Worm (Caenorhabditis elegans) whole organism, young adult: Measurements from ENCODE around the gene C40C9.4.

Experiments used
- F49E8.2 ChIP-seq: sonication (generic microtip); optimal IDR thresholded peaks from 3 replicates; lab custom pipeline; 2017; ENCODE audit warnings: missing genetic modification characterization, mild to moderate bottlenecking, missing compliant biosample characterization, antibody characterized with exemption, moderate library complexity; ENCODE audit not compliant: insufficient read depth
- F52B5.7 ChIP-seq: sonication (generic microtip); optimal IDR thresholded peaks from 2 replicates; lab custom pipeline; 2016; ENCODE audit warnings: mild to moderate bottlenecking, missing genetic modification characterization, missing compliant biosample characterization
- F57C9.4 ChIP-seq: sonication (generic microtip); optimal IDR thresholded peaks from 2 replicates; lab custom pipeline; 2017; ENCODE audit warnings: mild to moderate bottlenecking, missing genetic modification characterization, missing compliant biosample characterization
- T07F8.4 ChIP-seq: sonication (generic microtip); optimal IDR thresholded peaks from 2 replicates; lab custom pipeline; 2016; ENCODE audit warnings: mild to moderate bottlenecking, missing genetic modification characterization, moderate library complexity, missing compliant biosample characterization
- Y53F4B.3 ChIP-seq: fragments of 200-800 bp; sonication (Bioruptor generic); IDR thresholded peaks from 2 replicates; pipeline ENCODE4 v1.3.6; 2022; ENCODE audit warnings: missing genetic modification reagents, missing genetic modification characterization, missing compliant biosample characterization
- Y53G8AR.9 ChIP-seq: fragments of 200-800 bp; sonication (Bioruptor generic); conservative IDR thresholded peaks from 2 replicates; pipeline ENCODE4 v1.3.6; 2022; ENCODE audit warnings: missing genetic modification reagents, missing genetic modification characterization, missing compliant biosample characterization
- Y95B8A.8 ChIP-seq: fragments of 200-800 bp; sonication (Bioruptor generic); IDR thresholded peaks from 2 replicates; pipeline ENCODE4 v1.3.6; 2022; ENCODE audit warnings: missing genetic modification reagents, missing genetic modification characterization, missing compliant biosample characterization
- akir-1 ChIP-seq: fragments of 200-800 bp; sonication (Bioruptor generic); optimal IDR thresholded peaks from 2 replicates; lab custom pipeline; 2018; ENCODE audit warnings: mild to moderate bottlenecking, missing genetic modification characterization, moderate library complexity, missing compliant biosample characterization
- ama-1 ChIP-seq, 3 experiments: fragments of 150-350 bp in 1 of 3; sonication (generic microtip) in 2 of 3; optimal IDR thresholded peaks; 2 replicates each; lab custom pipeline; 2014 to 2018; ENCODE audit warnings: missing biosample characterization in 2 of 3, missing genetic modification characterization in 2 of 3, missing genetic modification reagents in 2 of 3
- bed-2 ChIP-seq: fragments of 200-800 bp; sonication (Bioruptor generic); IDR thresholded peaks from 2 replicates; pipeline ENCODE4 v1.3.6; 2022; ENCODE audit warnings: missing genetic modification reagents, missing genetic modification characterization, missing compliant biosample characterization
- cebp-2 ChIP-seq: fragments of 200-800 bp; sonication (Bioruptor generic); IDR thresholded peaks from 2 replicates; pipeline ENCODE4 v1.3.6; 2022; ENCODE audit warnings: missing genetic modification characterization, missing compliant biosample characterization
- ceh-27 ChIP-seq: fragments of 200-800 bp; sonication (Bioruptor generic); optimal IDR thresholded peaks from 2 replicates; lab custom pipeline; 2018; ENCODE audit warnings: mild to moderate bottlenecking, missing genetic modification characterization, moderate library complexity, missing compliant biosample characterization
- ceh-40 ChIP-seq: fragments of 200-800 bp; sonication (Bioruptor generic); IDR thresholded peaks from 2 replicates; pipeline ENCODE4 v1.3.6; 2022; ENCODE audit warnings: missing genetic modification characterization, missing compliant biosample characterization
- ceh-91 ChIP-seq: fragments of 200-800 bp; sonication (Bioruptor generic); IDR thresholded peaks from 2 replicates; pipeline ENCODE4 v1.3.6; 2022; ENCODE audit warnings: missing genetic modification reagents, missing genetic modification characterization, missing compliant biosample characterization
- chd-7 ChIP-seq: sonication (generic microtip); optimal IDR thresholded peaks from 2 replicates; lab custom pipeline; 2016; ENCODE audit warnings: mild to moderate bottlenecking, missing genetic modification characterization, moderate library complexity, missing compliant biosample characterization
- hlh-12 ChIP-seq: sonication (generic microtip); optimal IDR thresholded peaks from 2 replicates; lab custom pipeline; 2016; ENCODE audit warnings: missing genetic modification characterization, missing compliant biosample characterization
- hlh-26 ChIP-seq: fragments of 200-800 bp; sonication (Bioruptor generic); conservative IDR thresholded peaks from 2 replicates; pipeline ENCODE4 v1.3.6; 2022; ENCODE audit warnings: missing genetic modification reagents, missing genetic modification characterization, missing compliant biosample characterization
- hmg-1.2 ChIP-seq: fragments of 200-800 bp; sonication (Bioruptor generic); IDR thresholded peaks from 2 replicates; pipeline ENCODE4 v1.3.6; 2022; ENCODE audit warnings: missing genetic modification reagents, missing genetic modification characterization, missing compliant biosample characterization
- hmg-20 ChIP-seq: fragments of 200-800 bp; sonication (Bioruptor generic); IDR thresholded peaks from 2 replicates; pipeline ENCODE4 v1.3.6; 2022; ENCODE audit warnings: missing genetic modification reagents, missing genetic modification characterization, missing compliant biosample characterization
- hrde-1 ChIP-seq: sonication (generic microtip); optimal IDR thresholded peaks from 2 replicates; lab custom pipeline; 2016; ENCODE audit warnings: missing genetic modification characterization, mild to moderate bottlenecking, missing compliant biosample characterization, moderate library complexity, missing genotype, missing genetic modification reagents, borderline replicate concordance
- lsl-1 ChIP-seq: fragments of 200-800 bp; sonication (Bioruptor generic); optimal IDR thresholded peaks from 2 replicates; lab custom pipeline; 2018; ENCODE audit warnings: mild to moderate bottlenecking, missing genetic modification characterization, moderate library complexity, missing compliant biosample characterization
- lsy-27 ChIP-seq: sonication (generic microtip); optimal IDR thresholded peaks from 2 replicates; lab custom pipeline; 2017; ENCODE audit warnings: missing genetic modification characterization, mild to moderate bottlenecking, missing compliant biosample characterization, antibody characterized with exemption, missing genotype, borderline replicate concordance; ENCODE audit not compliant: insufficient read depth
- nfya-2 ChIP-seq: fragments of 200-800 bp; sonication (Bioruptor generic); IDR thresholded peaks from 2 replicates; pipeline ENCODE4 v1.3.6; 2022; ENCODE audit warnings: missing genetic modification reagents, missing genetic modification characterization, missing compliant biosample characterization
- nfyb-1 ChIP-seq: fragments of 200-800 bp; sonication (Bioruptor generic); IDR thresholded peaks from 2 replicates; pipeline ENCODE4 v1.3.6; 2022; ENCODE audit warnings: missing genetic modification reagents, missing genetic modification characterization, missing compliant biosample characterization
- nhr-179 ChIP-seq: sonication (generic microtip); optimal IDR thresholded peaks from 2 replicates; lab custom pipeline; 2016; ENCODE audit warnings: mild to moderate bottlenecking, missing genetic modification characterization, missing compliant biosample characterization
- nhr-90 ChIP-seq: sonication (generic microtip); optimal IDR thresholded peaks from 2 replicates; lab custom pipeline; 2016; ENCODE audit warnings: missing genotype, mild to moderate bottlenecking, missing genetic modification characterization, missing compliant biosample characterization
- pha-4 ChIP-seq: fragments of 150-350 bp; sonication (generic microtip); optimal IDR thresholded peaks from 2 replicates; lab custom pipeline; 2014; ENCODE audit warnings: missing biosample characterization, missing genetic modification reagents, missing genetic modification characterization
- rcor-1 ChIP-seq: fragments of 200-800 bp; sonication (Bioruptor generic); IDR thresholded peaks from 2 replicates; pipeline ENCODE4 v1.3.6; 2022; ENCODE audit warnings: missing genetic modification reagents, missing genetic modification characterization, missing compliant biosample characterization
- rpc-1 ChIP-seq, 2 experiments: fragments of 150-350 bp in 1 of 2; sonication (generic microtip) in 1 of 2; optimal IDR thresholded peaks; 2 replicates each; lab custom pipeline; 2014 to 2018; ENCODE audit warnings: missing biosample characterization in 1 of 2, missing genetic modification characterization in 1 of 2, missing genetic modification reagents in 1 of 2, missing genotype in 1 of 2
- sea-2 ChIP-seq: fragments of 200-800 bp; sonication (Bioruptor generic); IDR thresholded peaks from 2 replicates; pipeline ENCODE4 v1.3.6; 2022; ENCODE audit warnings: missing genetic modification characterization, missing compliant biosample characterization
- snpc-1.1 ChIP-seq: sonication (generic microtip); optimal IDR thresholded peaks from 2 replicates; lab custom pipeline; 2017; ENCODE audit warnings: missing genetic modification characterization, mild to moderate bottlenecking, missing compliant biosample characterization, antibody characterized with exemption, moderate library complexity, missing genotype, missing genetic modification reagents; ENCODE audit not compliant: insufficient read depth
- snpc-1.3 ChIP-seq: sonication (generic microtip); optimal IDR thresholded peaks from 2 replicates; lab custom pipeline; 2017; ENCODE audit warnings: missing genetic modification characterization, mild to moderate bottlenecking, missing compliant biosample characterization, antibody characterized with exemption, moderate library complexity, missing genotype, missing genetic modification reagents; ENCODE audit not compliant: insufficient read depth
- snpc-4 ChIP-seq, 5 experiments: fragments of 150-350 bp in 1 of 5; sonication (generic microtip) in 4 of 5; optimal IDR thresholded peaks; 2 replicates each; lab custom pipeline; 2014 to 2018; ENCODE audit warnings: missing genetic modification characterization in 5 of 5, missing biosample characterization in 3 of 5, antibody characterized with exemption in 2 of 5, mild to moderate bottlenecking in 2 of 5, missing compliant biosample characterization in 2 of 5, missing genotype in 2 of 5, moderate library complexity in 2 of 5, missing genetic modification reagents in 1 of 5
- zfh-2 ChIP-seq: fragments of 200-800 bp; sonication (Bioruptor generic); conservative IDR thresholded peaks from 2 replicates; pipeline ENCODE4 v1.3.6; 2022; ENCODE audit warnings: missing genetic modification reagents, missing genetic modification characterization, missing compliant biosample characterization
- zim-3 ChIP-seq: sonication (generic microtip); optimal IDR thresholded peaks from 2 replicates; lab custom pipeline; 2017; ENCODE audit warnings: mild to moderate bottlenecking, missing genetic modification characterization, moderate library complexity, missing compliant biosample characterization
- ztf-18 ChIP-seq: sonication (generic microtip); optimal IDR thresholded peaks from 2 replicates; lab custom pipeline; 2016; ENCODE audit warnings: missing genotype, mild to moderate bottlenecking, missing genetic modification characterization, missing compliant biosample characterization
- ztf-22 ChIP-seq: fragments of 200-800 bp; sonication (Bioruptor generic); optimal IDR thresholded peaks from 2 replicates; lab custom pipeline; 2018; ENCODE audit warnings: mild to moderate bottlenecking, missing genetic modification characterization, moderate library complexity, missing compliant biosample characterization
- ztf-26 ChIP-seq: sonication (generic microtip); optimal IDR thresholded peaks from 2 replicates; lab custom pipeline; 2017; ENCODE audit warnings: missing genetic modification characterization, missing compliant biosample characterization
- ztf-6 ChIP-seq: fragments of 200-800 bp; sonication (Bioruptor generic); IDR thresholded peaks from 2 replicates; pipeline ENCODE4 v1.3.6; 2022; ENCODE audit warnings: missing genetic modification reagents, missing genetic modification characterization, missing compliant biosample characterization

The C40C9.4 gene

DNA sequence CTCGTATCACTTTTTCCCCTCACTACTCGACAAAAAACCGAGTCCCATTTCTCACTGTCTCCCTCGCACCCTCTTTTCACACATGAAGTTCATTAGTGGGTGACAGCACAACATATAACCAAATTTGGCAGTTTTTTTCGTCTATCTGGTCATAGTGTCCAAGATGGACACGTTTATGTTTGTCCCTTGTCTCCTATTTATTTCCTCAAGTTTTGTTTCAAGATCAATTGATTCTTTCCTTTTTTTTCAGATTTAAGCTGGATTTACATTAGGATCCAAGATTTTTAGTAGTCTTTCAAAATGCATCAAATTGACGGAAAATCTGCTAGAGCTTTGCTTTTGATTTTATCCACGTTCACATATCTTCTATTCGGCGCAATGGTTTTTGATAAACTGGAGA is 11.3 kb upstream of the C40C9.4 start, which contains the start of gene twk-20 (continued):
- TF ChIP-seq zfh-2 (GFP tag; lab: Robert Waterston, UW) (no peak), nfya-2 (GFP tag; lab: Robert Waterston, UW) (no peak), nhr-90 (tag; lab: Kevin White, UChicago) (no peak)

DNA sequence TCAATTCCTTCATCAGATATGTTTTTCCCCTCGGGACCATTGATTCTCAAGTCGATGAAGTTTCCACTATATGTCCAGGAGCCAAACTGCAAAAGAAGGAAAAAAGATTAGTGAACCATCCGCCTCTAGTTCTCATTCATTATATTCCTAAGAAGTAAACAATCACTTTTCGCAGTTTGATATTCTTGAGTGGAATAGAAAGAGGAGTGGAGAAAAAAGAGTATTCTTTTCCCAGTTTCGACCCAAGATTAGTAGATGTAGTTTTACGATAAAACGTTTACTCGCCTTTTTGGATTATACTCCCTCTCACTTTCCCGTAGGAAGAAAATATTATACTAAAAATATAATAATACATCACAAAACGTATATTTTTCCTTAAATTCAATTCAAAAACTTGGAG is 6.0 kb upstream of the C40C9.4 start:
- TF ChIP-seq rcor-1 (GFP tag; lab: Robert Waterston, UW) (no peak), bed-2 (GFP tag; lab: Robert Waterston, UW) (no peak), zim-3 (tag; lab: Kevin White, UChicago) (no peak), F49E8.2 (tag; lab: Kevin White, UChicago) (no peak), rpc-1 (optimal IDR thresholded peaks at IDR 0.05; lab: Kevin White, UChicago) (no peak), rpc-1 (tag; optimal IDR thresholded peaks at IDR 0.05; lab: Kevin White, UChicago) (no peak), hlh-12 (tag; lab: Kevin White, UChicago) (no peak), akir-1 (GFP tag; lab: Kevin White, UChicago) (no peak), snpc-1.1 (tag; lab: Kevin White, UChicago) (no peak), hrde-1 (no peak), hmg-20 (no peak)

DNA sequence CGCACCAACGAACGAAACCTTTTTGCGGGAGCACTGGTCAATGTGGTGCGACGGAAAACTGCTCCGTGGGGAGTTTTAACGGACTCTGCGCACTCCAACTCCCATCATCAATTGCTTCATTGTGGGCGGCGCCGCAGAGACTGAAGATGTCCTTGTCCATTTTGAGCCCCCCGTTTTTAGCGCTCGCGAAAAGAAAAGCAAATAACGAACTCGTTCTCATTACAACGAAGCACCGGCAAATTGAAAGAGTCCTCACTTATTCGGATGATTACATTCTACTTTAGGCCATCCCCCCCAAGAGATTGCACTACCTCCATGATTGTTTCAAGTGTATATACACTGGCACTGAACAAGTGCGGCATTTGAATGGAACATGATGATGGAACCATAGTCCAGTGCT is 4.1 kb upstream of the C40C9.4 start, which contains the start of gene acr-9:
Gene acr-9 (minus strand): TSS at position 101 of the 400 bp plus-strand sequence.
- TF ChIP-seq rcor-1 (GFP tag; lab: Robert Waterston, UW) (no peak), ceh-27 (GFP tag; lab: Kevin White, UChicago) (no peak), Y95B8A.8 (GFP tag; lab: Robert Waterston, UW) (no peak), hmg-1.2 (GFP tag; lab: Robert Waterston, UW) (no peak), snpc-4 (GFP tag; optimal IDR thresholded peaks at IDR 0.05; lab: Kevin White, UChicago) (no peak), snpc-4 (tag; optimal IDR thresholded peaks at IDR 0.05; lab: Kevin White, UChicago) (no peak), nhr-179 (tag; lab: Kevin White, UChicago) (no peak), T07F8.4 (tag; lab: Kevin White, UChicago) (no peak), ztf-26 (tag; lab: Kevin White, UChicago) (no peak), chd-7 (no peak)

DNA sequence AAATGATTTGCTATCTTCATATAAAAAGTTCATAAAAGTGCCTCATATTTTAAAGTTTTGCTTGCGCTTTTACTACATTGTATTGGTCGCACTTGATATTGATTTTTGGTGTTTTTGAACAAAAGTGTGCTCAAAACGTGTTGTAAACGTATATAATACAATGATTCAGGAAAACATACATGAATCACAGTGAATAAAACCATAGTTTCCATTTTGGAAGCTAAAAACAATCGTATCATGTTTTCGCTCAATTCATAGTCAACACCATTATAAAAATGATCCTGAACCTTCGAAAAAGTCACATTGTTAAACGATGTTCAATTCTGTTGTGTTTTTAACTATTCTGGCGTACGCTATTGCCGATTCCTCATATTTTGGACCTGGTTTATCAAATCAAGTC is 3.6 kb upstream of the C40C9.4 start, which contains the start of gene C40C9.3:
Gene C40C9.3 (plus strand): TSS at position 301 of the 400 bp plus-strand sequence.
- TF ChIP-seq sea-2 (GFP tag; lab: Robert Waterston, UW) (no peak), cebp-2 (GFP tag; lab: Robert Waterston, UW) (no peak), ztf-22 (GFP tag; lab: Kevin White, UChicago) (no peak), lsy-27 (tag; lab: Kevin White, UChicago) (no peak), snpc-4 (GFP tag; optimal IDR thresholded peaks at IDR 0.05; lab: Kevin White, UChicago) (no peak), snpc-4 (tag; optimal IDR thresholded peaks at IDR 0.05; lab: Kevin White, UChicago) (no peak)

DNA sequence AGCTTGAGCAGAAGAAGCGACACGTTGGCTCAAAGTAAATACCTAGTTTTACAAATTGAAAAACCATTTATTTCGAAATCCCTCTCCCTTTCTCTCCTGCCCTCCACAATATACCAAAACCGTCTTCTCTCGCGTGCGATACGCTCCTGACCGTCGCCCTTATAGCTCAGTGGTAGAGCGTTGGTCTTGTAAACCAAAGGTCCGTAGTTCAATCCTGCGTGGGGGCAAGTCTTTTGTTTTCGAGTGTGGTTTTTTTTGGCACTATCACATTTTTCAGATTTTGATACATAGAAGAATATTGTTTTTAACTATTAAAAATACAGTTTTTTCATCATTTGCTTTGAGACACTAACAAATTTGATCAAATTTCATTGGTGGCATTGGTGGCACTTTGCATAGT is 2.7 kb downstream of the C40C9.4 start:
- TF ChIP-seq Y53G8AR.9, result no peak
- no peak for TF ChIP-seq ama-1 (optimal IDR thresholded peaks at IDR 0.05; lab: Kevin White, UChicago)
- TF ChIP-seq ama-1 (GFP tag; optimal IDR thresholded peaks at IDR 0.05; lab: Kevin White, UChicago), result peak; percentile 47 to 57
- TF ChIP-seq ceh-40 (GFP tag; lab: Robert Waterston, UW), result peak; percentile 85
- no peak for TF ChIP-seq Y53F4B.3 (GFP tag; lab: Robert Waterston, UW)
- TF ChIP-seq pha-4 (tag; lab: Kevin White, UChicago), result no peak
- peak; percentile 56 for TF ChIP-seq ztf-18 (tag; lab: Kevin White, UChicago)
- no peak for TF ChIP-seq hlh-26 (GFP tag; lab: Robert Waterston, UW)
- TF ChIP-seq F57C9.4 (tag; lab: Kevin White, UChicago), result no peak
- TF ChIP-seq akir-1 (GFP tag; lab: Kevin White, UChicago), result no peak
- peak; percentile 53; the same call in 1 of the 2 replicates for TF ChIP-seq nfyb-1 (GFP tag; lab: Robert Waterston, UW)
- TF ChIP-seq F52B5.7 (tag; lab: Kevin White, UChicago), result peak; percentile 41
- 0 out of 2 replicates have a peak, but pooled peaks have one; percentile 12 for TF ChIP-seq ztf-6
- TF ChIP-seq lsl-1, result no peak
- TF ChIP-seq snpc-1.3 (tag; lab: Kevin White, UChicago), result peak; percentile 51
- TF ChIP-seq ceh-91, result no peak
- TF ChIP-seq sea-2 (GFP tag; lab: Robert Waterston, UW), result no peak
- TF ChIP-seq nhr-179 (tag; lab: Kevin White, UChicago), result peak; percentile 30
